Fruit fly (Drosophila melanogaster) whole organism, embryonic: ENCODE results near the gene barc.
A peak's percentile ranks its signal among the peaks of the same experiment; 100 is the strongest.

Source experiments
- Antp ChIP-seq: fragments of 200-800 bp; sonication (Bioruptor generic); optimal IDR thresholded peaks from 3 replicates; lab custom pipeline; 2016; ENCODE audit warnings: missing biosample characterization, missing genetic modification characterization
- Asciz ChIP-seq: fragments of 200-800 bp; sonication (Bioruptor generic); optimal IDR thresholded peaks from 2 replicates; lab custom pipeline; 2017; ENCODE audit warnings: missing biosample characterization, mild to moderate bottlenecking, missing genetic modification characterization, missing genetic modification reagents
- B-H2 ChIP-seq: fragments of 200-800 bp; sonication (Bioruptor generic); optimal IDR thresholded peaks from 2 replicates; lab custom pipeline; 2018; ENCODE audit warnings: missing biosample characterization, mild to moderate bottlenecking, missing genetic modification characterization
- BEAF-32 ChIP-seq: fragments of 200-800 bp; sonication (Bioruptor generic); optimal IDR thresholded peaks from 3 replicates; lab custom pipeline; 2017; ENCODE audit warnings: missing biosample characterization, missing genetic modification characterization, mild to moderate bottlenecking, moderate library complexity, missing genetic modification reagents
- CG10366 ChIP-seq: fragments of 200-800 bp; sonication (Bioruptor generic); IDR thresholded peaks from 2 replicates; pipeline ENCODE4 v1.3.6; 2022; ENCODE audit warnings: missing biosample characterization, missing genetic modification characterization
- CG10462 ChIP-seq: fragments of 200-800 bp; sonication (Bioruptor generic); optimal IDR thresholded peaks from 2 replicates; lab custom pipeline; 2016; ENCODE audit warnings: missing biosample characterization, missing genetic modification characterization
- CG12391 ChIP-seq: fragments of 200-800 bp; sonication (Bioruptor generic); optimal IDR thresholded peaks from 3 replicates; lab custom pipeline; 2018; ENCODE audit warnings: missing biosample characterization, mild to moderate bottlenecking, missing genetic modification characterization, moderate library complexity
- CG13894 ChIP-seq: fragments of 200-800 bp; sonication (Bioruptor generic); optimal IDR thresholded peaks from 3 replicates; lab custom pipeline; 2018; ENCODE audit warnings: missing biosample characterization, mild to moderate bottlenecking, missing genetic modification characterization, moderate library complexity
- CG14441 ChIP-seq: fragments of 200-800 bp; sonication (Bioruptor generic); IDR thresholded peaks from 2 replicates; pipeline ENCODE4 v1.3.6; 2022; ENCODE audit warnings: missing biosample characterization, missing genetic modification characterization
- CG14860 ChIP-seq: fragments of 200-800 bp; sonication (Bioruptor generic); IDR thresholded peaks from 3 replicates; pipeline ENCODE4 v1.3.6; 2022; ENCODE audit warnings: missing biosample characterization, missing genetic modification characterization; ENCODE audit not compliant: partially characterized antibody
- CG1529 ChIP-seq: fragments of 200-800 bp; sonication (Bioruptor generic); optimal IDR thresholded peaks from 3 replicates; lab custom pipeline; 2018; ENCODE audit warnings: missing biosample characterization, missing genetic modification characterization
- CG17186 ChIP-seq: fragments of 200-800 bp; sonication (Bioruptor generic); optimal IDR thresholded peaks from 3 replicates; lab custom pipeline; 2017; ENCODE audit warnings: missing biosample characterization, missing genetic modification reagents, missing genetic modification characterization
- CG17829 ChIP-seq: fragments of 200-800 bp; optimal IDR thresholded peaks from 2 replicates; lab custom pipeline; 2019; ENCODE audit warnings: missing biosample characterization, mild to moderate bottlenecking, missing genetic modification characterization, moderate library complexity
- CG1832 ChIP-seq: fragments of 200-800 bp; sonication (Bioruptor generic); optimal IDR thresholded peaks from 2 replicates; lab custom pipeline; 2017; ENCODE audit warnings: missing biosample characterization, mild to moderate bottlenecking, missing genetic modification characterization, inconsistent platforms
- CG32772 ChIP-seq: fragments of 200-800 bp; sonication (Bioruptor generic); IDR thresholded peaks from 2 replicates; pipeline ENCODE4 v1.3.6; 2022; ENCODE audit warnings: missing biosample characterization, missing genetic modification characterization
- CG3281 ChIP-seq: fragments of 200-800 bp; sonication (Bioruptor generic); optimal IDR thresholded peaks from 3 replicates; lab custom pipeline; 2017; ENCODE audit warnings: missing biosample characterization, mild to moderate bottlenecking, missing genetic modification characterization
- CG33213 ChIP-seq: fragments of 200-800 bp; sonication (Bioruptor generic); optimal IDR thresholded peaks from 3 replicates; lab custom pipeline; 2016; ENCODE audit warnings: missing biosample characterization, missing genetic modification characterization
- CG42726 ChIP-seq: fragments of 200-800 bp; sonication (Bioruptor generic); IDR thresholded peaks from 2 replicates; pipeline ENCODE4 v1.3.6; 2022; ENCODE audit warnings: missing biosample characterization, missing genetic modification characterization; ENCODE audit not compliant: partially characterized antibody
- CG4282 ChIP-seq: fragments of 200-800 bp; sonication (Bioruptor generic); optimal IDR thresholded peaks from 2 replicates; lab custom pipeline; 2016; ENCODE audit warnings: missing biosample characterization, missing genetic modification characterization
- CG5245 ChIP-seq: fragments of 200-800 bp; sonication (Bioruptor generic); optimal IDR thresholded peaks from 3 replicates; lab custom pipeline; 2016; ENCODE audit warnings: missing biosample characterization, missing genetic modification characterization
- CG6689 ChIP-seq: fragments of 200-800 bp; sonication (Bioruptor generic); IDR thresholded peaks from 2 replicates; pipeline ENCODE4 v1.3.6; 2022; ENCODE audit warnings: missing biosample characterization, missing genetic modification characterization
- CG9437 ChIP-seq: fragments of 200-800 bp; sonication (Bioruptor generic); optimal IDR thresholded peaks from 2 replicates; lab custom pipeline; 2018; ENCODE audit warnings: missing biosample characterization, mild to moderate bottlenecking, missing genetic modification characterization
- Dbx ChIP-seq: fragments of 200-800 bp; sonication (Bioruptor generic); IDR thresholded peaks from 3 replicates; pipeline ENCODE4 v1.3.6; 2022; ENCODE audit warnings: missing biosample characterization, missing genetic modification characterization
- GATAe ChIP-seq: fragments of 200-800 bp; sonication (Bioruptor generic); conservative IDR thresholded peaks from 2 replicates; pipeline ENCODE4 v1.3.6; 2022; ENCODE audit warnings: missing biosample characterization, missing genetic modification characterization
- HLHmδ ChIP-seq: fragments of 200-800 bp; sonication (Bioruptor generic); optimal IDR thresholded peaks from 2 replicates; lab custom pipeline; 2018; ENCODE audit warnings: missing biosample characterization, mild to moderate bottlenecking, missing genetic modification characterization, moderate library complexity
- Hey ChIP-seq: fragments of 200-800 bp; sonication (Bioruptor generic); optimal IDR thresholded peaks from 3 replicates; lab custom pipeline; 2018; ENCODE audit warnings: missing biosample characterization, mild to moderate bottlenecking, missing genetic modification characterization
- Hmx ChIP-seq: fragments of 200-800 bp; sonication (Bioruptor generic); optimal IDR thresholded peaks from 2 replicates; lab custom pipeline; 2016; ENCODE audit warnings: missing biosample characterization, missing genetic modification characterization
- Hr78 ChIP-seq, 2 experiments: fragments of 200-800 bp in 1 of 2; fragments of >200 bp in 1 of 2; sonication (Bioruptor generic) in 1 of 2; optimal IDR thresholded peaks; 2 replicates each; lab custom pipeline; 2017 to 2019; ENCODE audit warnings: missing biosample characterization in 2 of 2, missing genetic modification characterization in 2 of 2, mild to moderate bottlenecking in 1 of 2, moderate library complexity in 1 of 2
- Max ChIP-seq: fragments of 200-800 bp; sonication (Bioruptor generic); optimal IDR thresholded peaks from 2 replicates; lab custom pipeline; 2016; ENCODE audit warnings: missing biosample characterization, mild to moderate bottlenecking, missing genetic modification characterization
- Med ChIP-seq: fragments of 200-800 bp; sonication (Bioruptor generic); peaks from one replicate; lab custom pipeline; 2016; ENCODE audit warnings: missing biosample characterization, missing genetic modification characterization, mild to moderate bottlenecking, inconsistent platforms, moderate library complexity
- Ravus ChIP-seq: fragments of 200-800 bp; sonication (Bioruptor generic); IDR thresholded peaks from 2 replicates; pipeline ENCODE4 v1.3.6; 2022; ENCODE audit warnings: missing biosample characterization, missing genetic modification characterization
- Sox102F ChIP-seq: fragments of 200-800 bp; sonication (Bioruptor generic); optimal IDR thresholded peaks from 2 replicates; lab custom pipeline; 2018; ENCODE audit warnings: missing biosample characterization, mild to moderate bottlenecking, missing genetic modification characterization, moderate library complexity
- Taf1 ChIP-seq: fragments of 200-800 bp; sonication (Bioruptor generic); IDR thresholded peaks from 2 replicates; pipeline ENCODE4 v1.3.6; 2022; ENCODE audit warnings: missing biosample characterization, missing genetic modification characterization
- Trl ChIP-seq, 3 experiments: fragments of >200 bp in 2 of 3; fragments of 200-800 bp in 1 of 3; sonication (Bioruptor generic) in 1 of 3; optimal IDR thresholded peaks; 2 replicates in 1 of 3; 3 replicates in 2 of 3; lab custom pipeline; 2016 to 2017; ENCODE audit warnings: missing biosample characterization in 1 of 3, missing genetic modification characterization in 1 of 3
- amos ChIP-seq: fragments of 200-800 bp; sonication (Bioruptor generic); IDR thresholded peaks from 2 replicates; pipeline ENCODE4 v1.3.6; 2022; ENCODE audit warnings: missing biosample characterization, missing genetic modification characterization; ENCODE audit not compliant: partially characterized antibody
- bowl ChIP-seq: fragments of 200-800 bp; sonication (Bioruptor generic); IDR thresholded peaks from 2 replicates; pipeline ENCODE4 v1.3.6; 2022; ENCODE audit warnings: missing biosample characterization, missing genetic modification characterization
- chn ChIP-seq: fragments of 200-800 bp; sonication (Bioruptor generic); optimal IDR thresholded peaks from 2 replicates; lab custom pipeline; 2016; ENCODE audit warnings: missing biosample characterization, missing genetic modification characterization
- dimm ChIP-seq: fragments of 200-800 bp; sonication (Bioruptor generic); IDR thresholded peaks from 2 replicates; pipeline ENCODE4 v1.3.6; 2022; ENCODE audit warnings: missing biosample characterization, missing genetic modification characterization
- dmrt11E ChIP-seq: fragments of 200-800 bp; sonication (Bioruptor generic); optimal IDR thresholded peaks from 3 replicates; lab custom pipeline; 2018; ENCODE audit warnings: missing biosample characterization, mild to moderate bottlenecking, missing genetic modification characterization, moderate library complexity
- dpn ChIP-seq, 2 experiments: fragments of 200-800 bp; sonication (Bioruptor generic); optimal IDR thresholded peaks; 3 replicates each; lab custom pipeline; 2016; ENCODE audit warnings: missing biosample characterization in 2 of 2, missing genetic modification characterization in 2 of 2
- fd3F ChIP-seq: fragments of 200-800 bp; sonication (Bioruptor generic); optimal IDR thresholded peaks from 2 replicates; lab custom pipeline; 2018; ENCODE audit warnings: missing biosample characterization, mild to moderate bottlenecking, missing genetic modification characterization, moderate library complexity
- her ChIP-seq: fragments of 200-800 bp; sonication (Bioruptor generic); optimal IDR thresholded peaks from 2 replicates; lab custom pipeline; 2016; ENCODE audit warnings: missing biosample characterization, missing genetic modification characterization
- lilli ChIP-seq: fragments of 200-800 bp; sonication (Bioruptor generic); optimal IDR thresholded peaks from 3 replicates; lab custom pipeline; 2016; ENCODE audit warnings: missing biosample characterization, missing genetic modification characterization
- nerfin-1 ChIP-seq: fragments of 200-800 bp; sonication (Bioruptor generic); optimal IDR thresholded peaks from 3 replicates; lab custom pipeline; 2019; ENCODE audit warnings: missing biosample characterization, mild to moderate bottlenecking, missing genetic modification characterization, moderate library complexity
- p53 ChIP-seq: fragments of 200-800 bp; sonication (Bioruptor generic); optimal IDR thresholded peaks from 2 replicates; lab custom pipeline; 2016; ENCODE audit warnings: missing biosample characterization, missing genetic modification characterization
- sima ChIP-seq: fragments of 200-800 bp; sonication (Bioruptor generic); optimal IDR thresholded peaks from 2 replicates; lab custom pipeline; 2016; ENCODE audit warnings: missing biosample characterization, missing genetic modification characterization
- tll ChIP-seq, 2 experiments: fragments of 200-800 bp in 1 of 2; fragments of >200 bp in 1 of 2; sonication (Bioruptor generic) in 1 of 2; optimal IDR thresholded peaks; 2 replicates each; lab custom pipeline; 2017 to 2019; ENCODE audit warnings: missing biosample characterization in 2 of 2, missing genetic modification characterization in 2 of 2, mild to moderate bottlenecking in 1 of 2, moderate library complexity in 1 of 2
- tna ChIP-seq: fragments of 200-800 bp; sonication (Bioruptor generic); IDR thresholded peaks from 2 replicates; pipeline ENCODE4 v1.3.6; 2022; ENCODE audit warnings: missing biosample characterization, missing genetic modification characterization; ENCODE audit not compliant: partially characterized antibody
- tx ChIP-seq: fragments of 200-800 bp; sonication (Bioruptor generic); optimal IDR thresholded peaks from 2 replicates; lab custom pipeline; 2016; ENCODE audit warnings: missing biosample characterization, missing genetic modification characterization
- unpg ChIP-seq: fragments of 200-800 bp; sonication (Bioruptor generic); optimal IDR thresholded peaks from 3 replicates; lab custom pipeline; 2018; ENCODE audit warnings: missing biosample characterization, mild to moderate bottlenecking, missing genetic modification characterization, moderate library complexity

Gene barc

dm6 chr3L:21476429-21477006 lies 43.6 kb upstream of the barc start, which contains the start of gene croc (continued):
- no peak for TF ChIP-seq dmrt11E (tag; lab: Kevin White, UChicago)
- no peak for TF ChIP-seq p53
- peak; percentile 24 for TF ChIP-seq CG17829 (tag; lab: Kevin White, UChicago)
- no peak for TF ChIP-seq Ravus (GFP tag; lab: Robert Waterston, UW)
- TF ChIP-seq Hr78 (GFP tag; optimal IDR thresholded peaks at IDR 0.05; lab: Kevin White, UChicago): no peak
- no peak for TF ChIP-seq tx (GFP tag; lab: Kevin White, UChicago)
- no peak for TF ChIP-seq Max
- no peak for TF ChIP-seq Dbx (GFP tag; lab: Robert Waterston, UW)
- no peak for TF ChIP-seq GATAe (GFP tag; lab: Robert Waterston, UW)
- no peak for TF ChIP-seq Sox102F (GFP tag; lab: Kevin White, UChicago)
- no peak for TF ChIP-seq Asciz (GFP tag; lab: Kevin White, UChicago)
- TF ChIP-seq Antp (GFP tag; lab: Kevin White, UChicago): no peak
- no peak for TF ChIP-seq CG10366 (GFP tag; lab: Robert Waterston, UW)
- TF ChIP-seq CG32772 (GFP tag; lab: Robert Waterston, UW): no peak
- TF ChIP-seq bowl (GFP tag; lab: Robert Waterston, UW): no peak
- TF ChIP-seq CG9437 (GFP tag; lab: Kevin White, UChicago): no peak
- TF ChIP-seq chn (GFP tag; lab: Kevin White, UChicago): no peak
- no peak for TF ChIP-seq sima
- no peak for TF ChIP-seq CG4282 (GFP tag; lab: Kevin White, UChicago)
- TF ChIP-seq lilli (GFP tag; lab: Kevin White, UChicago): no peak
- no peak for TF ChIP-seq CG10462 (GFP tag; lab: Kevin White, UChicago)
- TF ChIP-seq CG33213 (GFP tag; lab: Kevin White, UChicago): no peak
- TF ChIP-seq Trl (optimal IDR thresholded peaks at IDR 0.05; lab: Kevin White, UChicago): peak; percentile 87 to 97
- TF ChIP-seq Trl (GFP tag; optimal IDR thresholded peaks at IDR 0.05; lab: Kevin White, UChicago): peak; percentile 31
- TF ChIP-seq tll (GFP tag; optimal IDR thresholded peaks at IDR 0.05; lab: Kevin White, UChicago): peak; percentile 96 to 98
- no peak for TF ChIP-seq CG1529 (GFP tag; lab: Kevin White, UChicago)
- no peak for TF ChIP-seq CG13894 (tag; lab: Kevin White, UChicago)
- peak; percentile 96 for TF ChIP-seq CG1832 (GFP tag; lab: Kevin White, UChicago)
- TF ChIP-seq Taf1 (GFP tag; lab: Robert Waterston, UW): no peak
- no peak for TF ChIP-seq CG6689
- TF ChIP-seq fd3F (GFP tag; lab: Kevin White, UChicago): no peak
- TF ChIP-seq CG14860: no peak
- 0 out of 2 replicates have a peak, but pooled peaks have one; percentile 7 for TF ChIP-seq amos (GFP tag; lab: Robert Waterston, UW)
- TF ChIP-seq CG17186: no peak
- no peak for TF ChIP-seq dpn (GFP tag; optimal IDR thresholded peaks at IDR 0.05; lab: Kevin White, UChicago)
- no peak for TF ChIP-seq unpg (GFP tag; lab: Kevin White, UChicago)
- no peak for TF ChIP-seq dimm (GFP tag; lab: Robert Waterston, UW)
- no peak for TF ChIP-seq CG5245 (GFP tag; lab: Kevin White, UChicago)
- TF ChIP-seq nerfin-1 (tag; lab: Kevin White, UChicago): no peak
- TF ChIP-seq her (GFP tag; lab: Kevin White, UChicago): no peak
- TF ChIP-seq Med (GFP tag; lab: Kevin White, UChicago): no peak
- no peak for TF ChIP-seq CG42726
- peak; percentile 1 for TF ChIP-seq HLHmδ (GFP tag; lab: Kevin White, UChicago)
- TF ChIP-seq CG3281 (GFP tag; lab: Kevin White, UChicago): no peak
- no peak for TF ChIP-seq tna (GFP tag; lab: Robert Waterston, UW)
- TF ChIP-seq Hey: no peak
- TF ChIP-seq BEAF-32 (GFP tag; lab: Kevin White, UChicago): no peak
- TF ChIP-seq Hmx: no peak
- TF ChIP-seq CG12391 (tag; lab: Kevin White, UChicago): no peak
- TF ChIP-seq B-H2 (GFP tag; lab: Kevin White, UChicago): no peak
- TF ChIP-seq CG14441 (GFP tag; lab: Robert Waterston, UW): no peak
